Worm (Caenorhabditis elegans) whole organism, L3 larva: ENCODE data around the gene H25P19.1.

Experiments used
- R02D3.7 ChIP-seq: fragments of 150-350 bp; optimal IDR thresholded peaks from 2 replicates; lab custom pipeline; 2014; ENCODE audit warnings: missing biosample characterization, missing genetic modification characterization
- ZK546.5 ChIP-seq: sonication (generic microtip); optimal IDR thresholded peaks from 2 replicates; lab custom pipeline; 2017; ENCODE audit warnings: missing biosample characterization, missing genetic modification characterization
- aly-2 ChIP-seq: fragments of 150-350 bp; optimal IDR thresholded peaks from 2 replicates; lab custom pipeline; 2014; ENCODE audit warnings: missing biosample characterization, missing genetic modification characterization
- ama-1 ChIP-seq: fragments of 150-350 bp; optimal IDR thresholded peaks from 2 replicates; lab custom pipeline; 2018
- ceh-16 ChIP-seq: sonication (generic microtip); optimal IDR thresholded peaks from 2 replicates; lab custom pipeline; 2017; ENCODE audit warnings: missing biosample characterization, missing genetic modification characterization
- ceh-28 ChIP-seq: fragments of 150-350 bp; optimal IDR thresholded peaks from 2 replicates; lab custom pipeline; 2014; ENCODE audit warnings: missing biosample characterization, missing genetic modification reagents, missing genetic modification characterization
- ceh-9 ChIP-seq: sonication (generic microtip); optimal IDR thresholded peaks from 2 replicates; lab custom pipeline; 2018; ENCODE audit warnings: missing biosample characterization, missing genetic modification characterization
- daf-12 ChIP-seq: fragments of 150-350 bp; optimal IDR thresholded peaks from 2 replicates; lab custom pipeline; 2014; ENCODE audit warnings: missing biosample characterization, missing genetic modification reagents, missing genetic modification characterization
- egl-27 ChIP-seq: sonication (generic microtip); optimal IDR thresholded peaks from 4 replicates; lab custom pipeline; 2017; ENCODE audit warnings: missing biosample characterization, missing genetic modification reagents, missing genetic modification characterization
- egl-5 ChIP-seq: fragments of 150-350 bp; optimal IDR thresholded peaks from 2 replicates; lab custom pipeline; 2017; ENCODE audit warnings: missing biosample characterization, missing genetic modification reagents, missing genetic modification characterization, inconsistent platforms
- elt-1 ChIP-seq: fragments of 150-350 bp; optimal IDR thresholded peaks from 2 replicates; lab custom pipeline; 2014; ENCODE audit warnings: missing biosample characterization, missing genetic modification characterization
- elt-2 ChIP-seq: sonication (generic microtip); optimal IDR thresholded peaks from 2 replicates; lab custom pipeline; 2016; ENCODE audit warnings: missing genetic modification reagents, mild to moderate bottlenecking, missing genetic modification characterization, missing compliant biosample characterization
- elt-3 ChIP-seq, 3 experiments: fragments of 150-350 bp in 1 of 3; sonication (generic microtip) in 2 of 3; optimal IDR thresholded peaks; 2 replicates in 2 of 3; 4 replicates in 1 of 3; lab custom pipeline; 2014 to 2017; ENCODE audit warnings: missing biosample characterization in 3 of 3, missing genetic modification characterization in 3 of 3
- eor-1 ChIP-seq, 2 experiments: fragments of 150-350 bp; optimal IDR thresholded peaks; 2 replicates each; lab custom pipeline; 2014 to 2018; ENCODE audit warnings: missing biosample characterization in 2 of 2, missing genetic modification characterization in 2 of 2
- fkh-10 ChIP-seq: sonication (generic microtip); optimal IDR thresholded peaks from 2 replicates; lab custom pipeline; 2017; ENCODE audit warnings: missing biosample characterization, missing genetic modification reagents, missing genetic modification characterization
- fkh-2 ChIP-seq: fragments of 150-350 bp; optimal IDR thresholded peaks from 2 replicates; lab custom pipeline; 2014; ENCODE audit warnings: missing biosample characterization, missing genetic modification reagents, missing genetic modification characterization
- hmg-11 ChIP-seq: sonication (generic microtip); optimal IDR thresholded peaks from 2 replicates; lab custom pipeline; 2016; ENCODE audit warnings: missing genetic modification characterization, missing compliant biosample characterization
- jun-1 ChIP-seq: fragments of 150-350 bp; optimal IDR thresholded peaks from 2 replicates; lab custom pipeline; 2014; ENCODE audit warnings: missing biosample characterization, missing genetic modification reagents, missing genetic modification characterization
- lin-15B ChIP-seq: fragments of 150-350 bp; optimal IDR thresholded peaks from 2 replicates; lab custom pipeline; 2014; ENCODE audit warnings: missing biosample characterization, missing genetic modification characterization
- lin-39 ChIP-seq: fragments of 150-350 bp; optimal IDR thresholded peaks from 2 replicates; lab custom pipeline; 2018; ENCODE audit warnings: missing biosample characterization, missing genetic modification reagents, missing genetic modification characterization
- lsy-12 ChIP-seq: sonication (generic microtip); optimal IDR thresholded peaks from 2 replicates; lab custom pipeline; 2016; ENCODE audit warnings: mild to moderate bottlenecking, missing genetic modification characterization, missing compliant biosample characterization
- mdl-1 ChIP-seq: fragments of 150-350 bp; optimal IDR thresholded peaks from 2 replicates; lab custom pipeline; 2014; ENCODE audit warnings: missing biosample characterization, missing genetic modification characterization
- mml-1 ChIP-seq: fragments of 150-350 bp; sonication (generic microtip); optimal IDR thresholded peaks from 3 replicates; lab custom pipeline; 2014; ENCODE audit warnings: missing biosample characterization, missing genetic modification characterization
- nfya-1 ChIP-seq: sonication (generic microtip); optimal IDR thresholded peaks from 2 replicates; lab custom pipeline; 2017; ENCODE audit warnings: missing genetic modification characterization, mild to moderate bottlenecking, missing compliant biosample characterization, antibody characterized with exemption, moderate library complexity; ENCODE audit not compliant: insufficient read depth
- nhr-11 ChIP-seq: fragments of 150-350 bp; optimal IDR thresholded peaks from 2 replicates; lab custom pipeline; 2014; ENCODE audit warnings: missing biosample characterization, missing genetic modification characterization
- nhr-12 ChIP-seq: fragments of 150-350 bp; optimal IDR thresholded peaks from 2 replicates; lab custom pipeline; 2014; ENCODE audit warnings: missing biosample characterization, missing genetic modification characterization
- nhr-23 ChIP-seq: fragments of 150-350 bp; optimal IDR thresholded peaks from 2 replicates; lab custom pipeline; 2014; ENCODE audit warnings: missing biosample characterization, missing genetic modification reagents, missing genetic modification characterization
- nhr-237 ChIP-seq: fragments of 150-350 bp; optimal IDR thresholded peaks from 2 replicates; lab custom pipeline; 2014; ENCODE audit warnings: missing biosample characterization, missing genetic modification characterization
- nhr-25 ChIP-seq: sonication (generic microtip); optimal IDR thresholded peaks from 2 replicates; lab custom pipeline; 2017; ENCODE audit warnings: missing biosample characterization, missing genetic modification characterization
- nhr-28 ChIP-seq: fragments of 150-350 bp; optimal IDR thresholded peaks from 2 replicates; lab custom pipeline; 2014; ENCODE audit warnings: missing biosample characterization, missing genetic modification characterization
- nhr-43 ChIP-seq: sonication (generic microtip); optimal IDR thresholded peaks from 2 replicates; lab custom pipeline; 2016; ENCODE audit warnings: mild to moderate bottlenecking, missing genetic modification characterization, missing compliant biosample characterization; ENCODE audit not compliant: poor library complexity, severe bottlenecking
- nhr-67 ChIP-seq: fragments of 150-350 bp; optimal IDR thresholded peaks from 2 replicates; lab custom pipeline; 2014; ENCODE audit warnings: missing biosample characterization, missing genetic modification characterization
- nhr-76 ChIP-seq: fragments of 150-350 bp; sonication (generic microtip); optimal IDR thresholded peaks from 5 replicates; lab custom pipeline; 2014; ENCODE audit warnings: missing biosample characterization, missing genetic modification characterization
- nhr-77 ChIP-seq: fragments of 150-350 bp; optimal IDR thresholded peaks from 2 replicates; lab custom pipeline; 2014; ENCODE audit warnings: missing biosample characterization, missing genetic modification characterization
- pha-4 ChIP-seq: fragments of 150-350 bp; optimal IDR thresholded peaks from 2 replicates; lab custom pipeline; 2014; ENCODE audit warnings: missing biosample characterization, missing genetic modification reagents, missing genetic modification characterization
- pqm-1 ChIP-seq: fragments of 150-350 bp; optimal IDR thresholded peaks from 2 replicates; lab custom pipeline; 2017; ENCODE audit warnings: missing biosample characterization, missing genetic modification characterization, inconsistent platforms
- sea-2 ChIP-seq: fragments of 150-350 bp; sonication (generic microtip); optimal IDR thresholded peaks from 4 replicates; lab custom pipeline; 2014; ENCODE audit warnings: missing biosample characterization, missing genetic modification reagents, missing genetic modification characterization
- skn-1 ChIP-seq: fragments of 150-350 bp; optimal IDR thresholded peaks from 2 replicates; lab custom pipeline; 2014; ENCODE audit warnings: missing biosample characterization, missing genetic modification characterization
- snpc-4 ChIP-seq: fragments of 150-350 bp; optimal IDR thresholded peaks from 2 replicates; lab custom pipeline; 2014; ENCODE audit warnings: missing biosample characterization, missing genetic modification characterization
- ztf-11 ChIP-seq: fragments of 150-350 bp; optimal IDR thresholded peaks from 2 replicates; lab custom pipeline; 2014; ENCODE audit warnings: missing biosample characterization, missing genetic modification characterization
- ztf-4 ChIP-seq: fragments of 150-350 bp; optimal IDR thresholded peaks from 2 replicates; lab custom pipeline; 2014; ENCODE audit warnings: missing biosample characterization, missing genetic modification characterization

The H25P19.1 gene

ce11 chrV:667459-667858 is 20.0 kb upstream of the H25P19.1 start, which contains the start of gene nhr-180:
Gene nhr-180 (minus strand): TSS chrV:667510.
- peak; percentile 50 for TF ChIP-seq elt-2 (tag; lab: Kevin White, UChicago)
- no peak for TF ChIP-seq nhr-23
- peak; percentile 16 for TF ChIP-seq pqm-1 (tag; lab: Kevin White, UChicago)

- TF ChIP-seq mml-1 (tag; lab: Kevin White, UChicago) (no peak), ceh-28 (tag; lab: Kevin White, UChicago) (no peak), elt-2 (tag; lab: Kevin White, UChicago) (no peak), ceh-16 (no peak), lin-39 (tag; lab: Kevin White, UChicago) (no peak), lin-15B (tag; lab: Kevin White, UChicago) (no peak), nhr-67 (no peak), ztf-11 (tag; lab: Kevin White, UChicago) (no peak), egl-27 (tag; lab: Kevin White, UChicago) (no peak), ztf-4 (tag; lab: Kevin White, UChicago) (no peak), ZK546.5 (tag; lab: Kevin White, UChicago) (no peak), R02D3.7 (no peak)
Measured at ce11 chrV:671342-671741, 16.1 kb upstream of the H25P19.1 start, which contains the start of gene sru-24. Gene sru-24 (minus strand): TSS chrV:671442.

- TF ChIP-seq lin-15B (tag; lab: Kevin White, UChicago) (no peak), R02D3.7 (no peak), fkh-10 (no peak), hmg-11 (tag; lab: Kevin White, UChicago) (no peak), fkh-2 (tag; lab: Kevin White, UChicago) (no peak), egl-5 (tag; lab: Kevin White, UChicago) (no peak), mdl-1 (tag; lab: Kevin White, UChicago) (no peak), nhr-11 (tag; lab: Kevin White, UChicago) (no peak), nhr-76 (no peak), ceh-9 (tag; lab: Kevin White, UChicago) (no peak), nhr-67 (no peak), lin-39 (tag; lab: Kevin White, UChicago) (no peak), snpc-4 (tag; lab: Kevin White, UChicago) (no peak), nhr-43 (tag; lab: Kevin White, UChicago) (no peak), nhr-28 (tag; lab: Kevin White, UChicago) (no peak)
Measured at ce11 chrV:674213-674612, 13.3 kb upstream of the H25P19.1 start, which contains the start of gene sru-25. Gene sru-25 (minus strand): TSS chrV:674313.

- no peak for TF ChIP-seq ama-1
- no peak for TF ChIP-seq sea-2 (GFP tag; lab: Kevin White, UChicago)
- no peak for TF ChIP-seq ztf-4 (tag; lab: Kevin White, UChicago)
- peak; percentile 24 for TF ChIP-seq snpc-4 (tag; lab: Kevin White, UChicago)
Measured at ce11 chrV:676090-676489, 11.4 kb upstream of the H25P19.1 start.

- no peak for TF ChIP-seq aly-2 (tag; lab: Kevin White, UChicago)
- no peak for TF ChIP-seq lin-39 (tag; lab: Kevin White, UChicago)
- TF ChIP-seq daf-12 = no peak
- no peak for TF ChIP-seq eor-1 (tag; optimal IDR thresholded peaks at IDR 0.05; lab: Kevin White, UChicago)
- TF ChIP-seq R02D3.7 = no peak
- TF ChIP-seq lin-15B (tag; lab: Kevin White, UChicago) = peak; percentile 21
- peak; percentile 12 for TF ChIP-seq snpc-4 (tag; lab: Kevin White, UChicago)
- peak; percentile 30 for TF ChIP-seq ceh-28 (tag; lab: Kevin White, UChicago)
- no peak for TF ChIP-seq ceh-9 (tag; lab: Kevin White, UChicago)
- no peak for TF ChIP-seq elt-1
- TF ChIP-seq nhr-43 (tag; lab: Kevin White, UChicago) = peak; percentile 60
- no peak for TF ChIP-seq nhr-12 (tag; lab: Kevin White, UChicago)
- no peak for TF ChIP-seq fkh-2 (tag; lab: Kevin White, UChicago)
- peak; percentile 28 for TF ChIP-seq elt-2 (tag; lab: Kevin White, UChicago)
- no peak for TF ChIP-seq egl-27 (tag; lab: Kevin White, UChicago)
- no peak for TF ChIP-seq jun-1 (tag; lab: Kevin White, UChicago)
- no peak for TF ChIP-seq nhr-77
- no peak for TF ChIP-seq nhr-237 (tag; lab: Kevin White, UChicago)
- TF ChIP-seq elt-3 (tag; optimal IDR thresholded peaks at IDR 0.05; lab: Kevin White, UChicago) = no peak
- TF ChIP-seq nhr-25 (tag; lab: Kevin White, UChicago) = peak; percentile 36
- TF ChIP-seq nhr-76 = no peak
- TF ChIP-seq nhr-67 = no peak
- TF ChIP-seq lsy-12 (tag; lab: Kevin White, UChicago) = no peak
- peak; percentile 62 for TF ChIP-seq nhr-23
- TF ChIP-seq nfya-1 = no peak
- TF ChIP-seq skn-1 (tag; lab: Kevin White, UChicago) = no peak
- no peak for TF ChIP-seq mdl-1 (tag; lab: Kevin White, UChicago)
- no peak for TF ChIP-seq pha-4
Measured at ce11 chrV:676550-677084, 10.9 kb upstream of the H25P19.1 start, which contains the start of the genes fbxa-72 and srx-21. Gene fbxa-72 (minus strand): TSS chrV:676753. Gene srx-21 (plus strand): TSS chrV:677034.
